Fruit fly (Drosophila melanogaster): ENCODE results near the gene Gale.

The Gale gene

DNA sequence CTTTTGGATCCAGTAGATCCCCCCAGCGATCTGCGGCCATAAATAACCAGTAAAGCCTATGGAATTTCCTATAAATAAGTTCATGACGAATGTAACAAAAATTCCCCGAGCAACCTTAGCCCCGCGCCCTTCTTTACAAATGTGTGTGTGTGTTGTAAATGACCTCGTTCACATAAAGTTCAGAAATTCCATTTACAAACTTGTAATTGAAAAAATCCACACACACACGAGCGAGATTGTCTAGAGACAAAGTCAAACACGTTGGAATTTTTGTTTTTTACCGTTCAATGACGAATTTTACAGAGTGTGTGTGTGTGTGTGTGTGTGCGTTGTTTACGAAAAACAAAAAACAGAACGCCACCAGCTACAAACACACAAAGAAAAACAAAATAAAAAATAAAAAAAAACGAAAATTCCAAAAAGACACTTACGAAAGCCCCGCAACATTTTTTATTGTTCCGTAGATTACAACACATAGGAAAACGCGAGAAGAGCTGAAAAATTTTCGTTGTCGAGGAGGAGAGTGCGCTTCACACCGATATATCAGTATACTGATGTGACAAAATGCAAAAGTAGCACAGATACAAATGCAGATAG lies 9.5 kb upstream of the Gale start:
- TF ChIP-seq psq (optimal IDR thresholded peaks at IDR 0.05): no peak
- no peak for TF ChIP-seq usp (GFP tag; optimal IDR thresholded peaks at IDR 0.05)
- no peak for TF ChIP-seq pan (optimal IDR thresholded peaks at IDR 0.05)
- no peak for TF ChIP-seq Dll (optimal IDR thresholded peaks at IDR 0.05)
- no peak for TF ChIP-seq EcR (GFP tag; optimal IDR thresholded peaks at IDR 0.05)
- TF ChIP-seq CG8478 (optimal IDR thresholded peaks at IDR 0.05): no peak

DNA sequence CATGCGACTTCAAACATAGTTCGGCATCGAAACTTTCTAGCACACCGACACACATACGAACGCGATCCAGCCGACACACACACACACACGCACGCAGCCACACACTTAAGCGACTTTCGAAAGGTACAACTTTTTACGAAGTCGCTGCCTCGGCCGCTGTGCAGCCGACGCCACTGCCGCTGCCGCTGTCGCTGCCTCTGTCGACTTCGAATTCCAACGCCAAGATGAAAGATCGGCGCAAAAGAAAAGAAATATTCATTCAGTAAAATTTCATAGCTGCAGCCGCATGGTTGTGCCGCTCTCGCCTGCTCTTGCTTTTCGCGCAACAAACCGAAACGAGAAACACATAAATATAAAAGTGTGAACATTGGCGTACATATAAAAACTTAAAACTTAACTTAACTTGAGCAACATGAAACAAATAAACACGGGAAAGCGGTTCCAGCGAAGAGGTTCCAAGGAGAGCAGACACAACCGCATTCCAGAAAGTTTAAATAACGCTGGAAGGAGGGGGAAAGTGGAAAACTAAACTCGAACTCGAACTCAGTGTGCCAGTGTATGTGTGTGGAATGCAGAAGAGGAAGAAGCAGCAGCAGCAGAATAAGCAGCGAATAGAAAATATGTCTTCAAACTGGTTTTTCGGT lies 8.8 kb upstream of the Gale start:
- TF ChIP-seq CG8478 (optimal IDR thresholded peaks at IDR 0.05): no peak
- TF ChIP-seq pan (optimal IDR thresholded peaks at IDR 0.05): no peak
- TF ChIP-seq EcR (GFP tag; optimal IDR thresholded peaks at IDR 0.05): no peak
- no peak for TF ChIP-seq usp (GFP tag; optimal IDR thresholded peaks at IDR 0.05)

DNA sequence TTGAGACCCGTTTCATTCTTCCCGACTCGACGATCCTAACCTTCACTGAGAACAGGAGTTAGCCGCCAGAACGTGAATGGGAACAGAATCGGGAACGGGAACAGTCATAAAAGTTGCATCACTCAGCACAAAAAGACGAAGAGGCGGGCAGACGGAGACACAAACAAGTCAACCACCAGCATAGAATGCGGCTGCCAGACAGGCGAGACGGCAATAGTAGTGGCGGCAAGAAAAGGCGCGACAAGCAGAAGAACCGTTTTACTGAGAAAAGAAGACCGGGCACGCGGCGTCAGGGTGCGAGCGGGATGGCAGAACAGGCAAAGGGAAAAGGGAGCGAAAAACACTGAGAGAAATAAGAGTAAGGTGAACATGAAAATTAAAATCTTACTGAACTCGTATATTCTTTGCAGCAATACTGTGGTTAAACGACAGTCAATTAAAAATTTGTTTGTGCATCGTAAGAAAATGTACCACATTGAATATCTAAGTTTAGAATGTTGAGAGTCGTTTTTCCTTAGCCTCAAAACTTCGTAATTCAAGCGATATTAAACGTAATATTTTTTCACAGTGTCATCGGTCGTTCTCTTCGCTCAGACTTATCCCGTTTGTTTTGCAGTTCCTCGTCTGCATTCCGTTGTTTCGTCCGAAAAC lies 7.9 kb upstream of the Gale start:
- TF ChIP-seq EcR (GFP tag; optimal IDR thresholded peaks at IDR 0.05): peak in 1 of 2 experiments; percentile 89
- no peak for TF ChIP-seq psq (optimal IDR thresholded peaks at IDR 0.05)

DNA sequence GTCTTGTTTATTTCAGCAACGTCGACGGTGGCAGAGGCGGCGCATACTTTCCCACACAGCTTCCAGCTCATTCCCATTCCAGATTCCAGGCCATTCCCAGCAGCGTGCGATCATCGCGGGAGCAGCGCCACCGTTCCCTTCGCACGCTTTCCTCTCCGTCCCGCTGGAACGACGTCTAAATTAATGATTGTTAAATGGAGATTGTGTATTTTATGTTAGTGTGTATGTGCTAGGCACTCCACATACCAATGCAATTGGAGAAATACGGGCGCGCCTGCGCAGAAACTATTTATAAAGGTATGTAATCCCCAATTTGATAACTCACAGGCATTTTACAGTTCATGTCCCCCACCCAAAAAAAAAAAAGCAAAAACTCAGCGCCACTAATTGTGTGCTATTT lies 6.9 kb upstream of the Gale start:
- no peak for TF ChIP-seq CG8478 (optimal IDR thresholded peaks at IDR 0.05)
- TF ChIP-seq EcR (GFP tag; optimal IDR thresholded peaks at IDR 0.05): no peak
- TF ChIP-seq Dll (optimal IDR thresholded peaks at IDR 0.05): no peak
- TF ChIP-seq pan (optimal IDR thresholded peaks at IDR 0.05): no peak
- TF ChIP-seq usp (GFP tag; optimal IDR thresholded peaks at IDR 0.05): no peak
- no peak for TF ChIP-seq psq (optimal IDR thresholded peaks at IDR 0.05)

DNA sequence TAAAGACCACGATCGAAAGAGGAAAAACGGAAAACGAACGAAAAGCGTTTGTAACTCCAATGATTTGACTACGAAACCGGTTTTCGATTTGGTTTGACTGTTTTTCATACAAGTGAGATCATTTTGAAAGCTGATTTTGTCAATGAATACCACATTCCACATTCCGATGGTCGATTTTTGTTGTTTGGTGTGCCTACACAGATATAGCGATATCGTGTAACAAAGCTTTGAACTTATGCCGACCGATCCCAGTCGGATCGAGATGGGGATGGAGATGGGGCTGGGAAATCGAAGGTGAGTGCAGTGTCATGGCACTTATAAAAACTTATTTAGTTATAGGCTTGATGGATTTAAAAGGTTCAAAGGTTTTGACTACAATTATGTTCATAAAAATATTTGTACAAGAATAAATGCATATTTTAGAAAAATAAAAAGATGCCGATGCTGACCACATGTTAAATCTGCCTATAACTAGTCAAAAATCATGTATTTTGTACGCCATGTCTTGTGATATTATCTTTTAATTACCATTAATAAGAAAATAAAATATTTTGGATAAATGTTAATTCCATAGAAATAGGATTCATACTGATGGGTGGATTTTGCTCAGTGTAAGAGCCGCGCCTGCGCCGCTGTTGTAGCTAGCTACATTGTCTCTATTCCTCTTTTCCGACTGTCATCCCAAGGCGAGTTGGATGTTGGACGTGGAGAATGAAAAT lies 6.0 kb upstream of the Gale start:
- no peak for TF ChIP-seq CG8478 (optimal IDR thresholded peaks at IDR 0.05)
- no peak for TF ChIP-seq pan (optimal IDR thresholded peaks at IDR 0.05)
- TF ChIP-seq EcR (GFP tag; optimal IDR thresholded peaks at IDR 0.05): no peak
- no peak for TF ChIP-seq Dll (optimal IDR thresholded peaks at IDR 0.05)
- TF ChIP-seq psq (optimal IDR thresholded peaks at IDR 0.05): no peak
- TF ChIP-seq usp (GFP tag; optimal IDR thresholded peaks at IDR 0.05): no peak

DNA sequence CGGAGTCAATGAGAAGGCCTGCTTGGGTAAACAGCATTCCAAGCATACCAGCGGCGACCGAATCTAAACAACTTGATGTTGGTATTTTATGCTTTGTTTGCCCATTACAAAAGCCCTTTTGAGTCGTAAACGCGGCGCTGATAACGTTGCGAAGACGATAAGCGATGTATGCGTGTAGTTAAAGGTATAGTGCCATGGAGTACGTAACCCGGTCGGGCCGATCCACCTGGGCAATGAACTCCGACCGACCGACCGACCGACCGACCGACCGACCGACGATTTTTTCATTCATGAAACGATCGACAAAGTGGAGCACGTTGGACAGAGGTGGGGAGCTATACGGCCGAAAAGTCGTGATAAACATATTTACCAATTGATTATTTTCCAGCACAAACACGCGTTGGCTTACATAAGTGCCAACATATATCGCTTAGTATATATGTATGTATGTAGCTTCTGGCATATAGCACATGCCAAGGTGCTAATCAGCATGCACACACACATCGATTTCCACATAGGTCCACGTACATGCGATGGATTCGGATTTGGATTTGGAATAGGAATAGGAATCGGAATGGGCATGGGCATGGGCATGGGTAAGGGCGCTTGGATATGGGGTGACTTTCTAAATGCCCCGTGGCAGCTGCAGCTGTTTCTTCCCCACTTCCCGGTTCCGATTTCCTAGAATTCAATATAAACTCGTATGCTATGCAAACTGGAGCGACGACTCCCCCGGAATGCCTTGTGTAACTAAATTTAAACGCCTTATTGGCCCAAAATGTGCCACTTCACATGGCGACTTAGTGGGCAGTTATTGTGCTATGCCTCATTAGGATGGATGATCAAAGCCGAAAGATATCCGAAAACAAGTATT lies 5.3 kb upstream of the Gale start:
- no peak for TF ChIP-seq usp (GFP tag; optimal IDR thresholded peaks at IDR 0.05)
- no peak for TF ChIP-seq CG8478 (optimal IDR thresholded peaks at IDR 0.05)
- TF ChIP-seq pan (optimal IDR thresholded peaks at IDR 0.05): no peak
- no peak for TF ChIP-seq Dll (optimal IDR thresholded peaks at IDR 0.05)
- no peak for TF ChIP-seq EcR (GFP tag; optimal IDR thresholded peaks at IDR 0.05)
- TF ChIP-seq psq (optimal IDR thresholded peaks at IDR 0.05): no peak

DNA sequence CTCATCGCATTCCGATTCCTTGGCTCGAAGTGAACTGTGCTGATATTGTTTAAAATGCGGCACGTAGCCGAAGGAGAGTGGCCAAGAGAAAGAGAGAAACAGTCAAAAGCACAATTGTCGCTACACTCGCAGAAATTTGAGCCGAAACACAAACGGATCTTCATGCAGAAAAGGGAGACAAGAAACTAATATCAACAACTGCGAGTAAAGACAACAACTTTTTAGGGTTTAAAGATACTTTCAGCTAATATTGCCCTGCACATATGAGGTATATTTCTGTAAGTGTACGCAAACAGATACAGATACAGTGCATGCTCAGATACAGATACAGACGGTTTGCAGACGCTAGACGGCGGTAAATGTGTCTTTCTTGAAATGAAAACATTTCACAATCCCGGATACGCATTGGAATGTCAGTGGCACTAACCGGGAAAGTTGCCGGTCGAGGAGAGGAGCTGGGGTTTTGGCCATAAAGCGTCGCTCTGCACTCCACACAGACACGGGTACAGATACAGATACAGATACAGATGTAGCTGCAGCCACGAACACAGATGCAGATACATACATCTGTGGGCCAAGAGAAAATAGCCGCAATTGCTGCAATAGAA lies 4.1 kb upstream of the Gale start:
- TF ChIP-seq CG8478 (optimal IDR thresholded peaks at IDR 0.05) (no peak), usp (GFP tag; optimal IDR thresholded peaks at IDR 0.05) (no peak), psq (optimal IDR thresholded peaks at IDR 0.05) (no peak), EcR (GFP tag; optimal IDR thresholded peaks at IDR 0.05) (no peak)

DNA sequence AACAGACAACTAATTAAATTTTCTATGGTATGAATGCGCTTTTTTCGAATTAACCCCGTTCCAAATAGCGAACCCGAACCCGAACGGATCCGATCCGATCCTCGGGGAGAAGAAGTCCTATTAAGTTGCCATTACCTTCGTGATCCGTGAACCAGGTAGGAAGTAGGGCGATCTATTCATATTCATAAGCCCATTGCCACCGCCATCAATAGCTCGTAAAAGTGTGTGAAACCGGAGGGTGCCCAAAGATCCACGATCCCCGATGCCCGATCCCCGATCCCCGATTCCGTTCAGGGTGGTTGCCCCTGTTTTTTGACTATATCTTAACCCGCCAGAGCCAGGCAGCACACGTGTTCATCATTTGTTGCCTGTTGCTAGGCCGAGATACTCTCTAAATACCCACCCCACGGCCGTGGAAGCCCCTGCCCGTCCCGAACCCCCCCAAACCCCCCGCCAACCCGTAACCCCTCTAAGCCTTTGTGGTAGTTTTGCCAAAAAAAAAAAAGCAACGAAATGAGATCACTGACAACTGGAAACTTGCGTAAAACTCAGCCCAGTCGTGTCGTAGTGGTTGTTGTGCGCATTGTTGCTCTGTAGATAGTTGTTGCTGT lies 2.8 kb upstream of the Gale start:
- TF ChIP-seq EcR (GFP tag; optimal IDR thresholded peaks at IDR 0.05): no peak
- TF ChIP-seq usp (GFP tag; optimal IDR thresholded peaks at IDR 0.05): no peak
- no peak for TF ChIP-seq CG8478 (optimal IDR thresholded peaks at IDR 0.05)
- no peak for TF ChIP-seq pan (optimal IDR thresholded peaks at IDR 0.05)
- TF ChIP-seq psq (optimal IDR thresholded peaks at IDR 0.05): no peak
- no peak for TF ChIP-seq Dll (optimal IDR thresholded peaks at IDR 0.05)

DNA sequence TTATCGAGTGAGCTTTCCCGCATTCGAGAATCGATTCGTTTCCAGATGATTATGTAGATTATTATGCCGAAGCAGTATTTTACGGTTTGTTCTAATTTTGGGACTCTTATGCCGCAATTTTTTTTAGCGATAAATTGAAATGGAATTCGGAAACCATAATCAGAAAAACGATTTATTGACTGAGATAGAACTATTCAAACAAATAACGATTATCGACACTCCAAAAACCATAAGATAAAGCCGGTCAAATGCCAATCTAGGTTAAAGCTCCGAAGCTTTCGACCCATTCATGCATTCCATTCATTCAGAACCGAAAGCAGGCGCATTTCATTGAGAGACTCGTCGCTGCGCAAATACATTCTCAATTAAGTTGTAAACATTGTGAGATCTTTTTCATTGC lies 826 bp upstream of the Gale start:
- no peak for TF ChIP-seq CG8478 (optimal IDR thresholded peaks at IDR 0.05)
- TF ChIP-seq usp (GFP tag; optimal IDR thresholded peaks at IDR 0.05): no peak
- no peak for TF ChIP-seq Dll (optimal IDR thresholded peaks at IDR 0.05)
- TF ChIP-seq pan (optimal IDR thresholded peaks at IDR 0.05): no peak
- TF ChIP-seq psq (optimal IDR thresholded peaks at IDR 0.05): no peak
- no peak for TF ChIP-seq EcR (GFP tag; optimal IDR thresholded peaks at IDR 0.05)

DNA sequence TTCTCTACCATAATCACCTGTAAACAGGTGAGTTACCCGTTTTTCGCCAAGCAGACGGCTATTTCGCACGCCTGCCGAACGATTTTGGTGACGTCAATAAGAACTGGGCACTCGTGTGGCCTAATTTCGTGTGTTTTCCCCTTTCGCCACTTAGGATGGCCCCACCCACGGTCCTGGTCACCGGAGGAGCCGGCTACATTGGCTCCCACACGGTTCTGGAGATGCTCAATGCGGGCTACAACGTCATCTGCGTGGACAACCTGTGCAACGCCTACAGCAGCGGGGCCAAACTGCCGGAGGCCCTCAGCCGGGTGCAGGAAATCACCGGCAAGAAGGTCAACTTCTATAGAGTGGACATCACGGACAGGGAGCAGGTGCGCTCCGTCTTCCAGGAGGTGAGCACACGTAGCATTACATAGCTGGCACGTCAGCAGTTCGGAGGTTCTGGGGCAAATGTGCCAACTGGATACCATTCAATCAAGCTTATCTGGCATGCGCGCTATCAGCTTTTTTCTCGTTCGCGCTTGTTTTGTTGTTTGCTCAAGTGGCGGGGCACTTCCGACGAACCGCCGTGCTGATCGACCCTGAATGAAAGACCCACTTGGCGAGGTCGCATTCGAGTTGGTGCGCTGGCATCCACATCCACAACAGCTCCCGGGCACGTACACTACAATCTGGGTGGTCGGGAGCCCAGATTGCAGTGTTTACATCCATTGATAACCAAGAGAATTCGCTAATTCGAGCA lies 842 bp downstream of the Gale start:
- TF ChIP-seq CG8478 (optimal IDR thresholded peaks at IDR 0.05) (no peak), Dll (optimal IDR thresholded peaks at IDR 0.05) (peak; percentile 50), pan (optimal IDR thresholded peaks at IDR 0.05) (no peak), usp (GFP tag; optimal IDR thresholded peaks at IDR 0.05) (no peak), EcR (GFP tag; optimal IDR thresholded peaks at IDR 0.05) (no peak)

All from whole organism.